Worm (Caenorhabditis elegans): ENCODE results near the gene gmap-1.

ce11 chrX:12982725-12983124 is 47.9 kb upstream of the gmap-1 start:
- TF ChIP-seq flt-1 (GFP tag; IDR thresholded peaks at IDR 0.05) (no peak), hnd-1 (tag; optimal IDR thresholded peaks at IDR 0.05) (no peak), ceh-13 (GFP tag; optimal IDR thresholded peaks at IDR 0.05) (no peak), ama-1 (optimal IDR thresholded peaks at IDR 0.05) (no peak), ceh-36 (tag; optimal IDR thresholded peaks at IDR 0.05) (no peak), tbx-11 (GFP tag; IDR thresholded peaks at IDR 0.05) (no peak), scrt-1 (GFP tag; IDR thresholded peaks at IDR 0.05) (no peak)
